Fruit fly (Drosophila melanogaster): Measurements from ENCODE around the gene Tengl3.

- TF ChIP-seq CG8478 (optimal IDR thresholded peaks at IDR 0.05) (no peak), CTCF (optimal IDR thresholded peaks at IDR 0.05) (no peak)
These were observed 37.7 kb downstream of the Tengl3 start for dm6 chr2L:2200136-2201036.
